Fruit fly (Drosophila melanogaster): ENCODE measurements around the gene CG4186.

DNA sequence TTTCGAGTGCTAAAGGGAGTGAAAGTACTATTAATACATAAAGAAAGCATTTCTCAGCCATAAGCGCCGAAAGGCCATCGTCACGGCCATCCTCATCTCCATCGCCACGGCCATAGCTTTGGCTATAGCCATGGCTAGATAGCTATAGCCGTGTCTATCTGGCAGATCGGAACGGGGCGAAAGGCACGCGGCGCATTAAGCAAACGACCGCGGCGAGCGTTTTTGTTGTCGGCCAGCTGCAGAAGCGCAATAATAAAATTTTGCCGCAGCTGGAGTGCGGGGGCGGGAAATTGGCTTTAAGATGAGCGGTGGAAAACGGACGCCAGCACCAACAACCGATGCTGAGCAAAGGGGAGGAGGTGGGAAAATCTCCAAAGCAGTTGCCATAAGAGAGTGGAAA, 19.0 kb upstream of the CG4186 start:
- TF ChIP-seq CG3065 (GFP tag; optimal IDR thresholded peaks at IDR 0.05), result no peak
- TF ChIP-seq CG5953 (GFP tag; IDR thresholded peaks at IDR 0.05), result no peak
- TF ChIP-seq CG1529 (GFP tag; optimal IDR thresholded peaks at IDR 0.05), result no peak
- TF ChIP-seq kay (GFP tag; optimal IDR thresholded peaks at IDR 0.05), result no peak
- no peak for TF ChIP-seq H15 (GFP tag; IDR thresholded peaks at IDR 0.05)
- no peak for TF ChIP-seq CG10147 (GFP tag; optimal IDR thresholded peaks at IDR 0.05)
- no peak for TF ChIP-seq cad (GFP tag; optimal IDR thresholded peaks at IDR 0.05)
- TF ChIP-seq Opbp (GFP tag; IDR thresholded peaks at IDR 0.05; ENCODE audit: partially characterized antibody), result no peak
